Fruit fly (Drosophila melanogaster) whole organism, adult: ENCODE measurements around the gene CG32191.
A peak's percentile ranks its signal among the peaks of the same experiment; 100 is the strongest.

Experiments
- CG11617 ChIP-seq: fragments of 200-800 bp; sonication (Bioruptor generic); optimal IDR thresholded peaks from 2 replicates; lab custom pipeline; 2017; ENCODE audit warnings: mild to moderate bottlenecking, missing biosample characterization, missing genetic modification reagents, missing genetic modification characterization
- CG12768 ChIP-seq: fragments of 200-800 bp; sonication (Bioruptor generic); optimal IDR thresholded peaks from 2 replicates; lab custom pipeline; 2017; ENCODE audit warnings: missing biosample characterization, missing genetic modification characterization, mild to moderate bottlenecking, moderate library complexity, missing genetic modification reagents
- CG14711 ChIP-seq: fragments of 200-800 bp; sonication (Bioruptor generic); optimal IDR thresholded peaks from 2 replicates; lab custom pipeline; 2018; ENCODE audit warnings: missing biosample characterization, mild to moderate bottlenecking, missing genetic modification characterization, moderate library complexity
- CG1620 ChIP-seq: fragments of 200-800 bp; sonication (Bioruptor generic); optimal IDR thresholded peaks from 2 replicates; lab custom pipeline; 2016; ENCODE audit warnings: missing biosample characterization, missing genetic modification characterization
- CG33017 ChIP-seq: fragments of 200-800 bp; sonication (Bioruptor generic); optimal IDR thresholded peaks from 2 replicates; lab custom pipeline; 2018; ENCODE audit warnings: missing biosample characterization, mild to moderate bottlenecking, missing genetic modification characterization, moderate library complexity
- CG5204 ChIP-seq: fragments of 200-800 bp; sonication (Bioruptor generic); optimal IDR thresholded peaks from 2 replicates; lab custom pipeline; 2016; ENCODE audit warnings: missing biosample characterization, missing genetic modification characterization
- CG7045 ChIP-seq: fragments of 200-800 bp; sonication (Bioruptor generic); optimal IDR thresholded peaks from 2 replicates; lab custom pipeline; 2017; ENCODE audit warnings: missing biosample characterization, mild to moderate bottlenecking, missing genetic modification characterization
- CG7101 ChIP-seq: fragments of 200-800 bp; sonication (Bioruptor generic); optimal IDR thresholded peaks from 2 replicates; lab custom pipeline; 2018; ENCODE audit warnings: missing biosample characterization, mild to moderate bottlenecking, missing genetic modification characterization, moderate library complexity
- Clk ChIP-seq: fragments of 200-800 bp; sonication (Bioruptor generic); optimal IDR thresholded peaks from 2 replicates; lab custom pipeline; 2017; ENCODE audit warnings: missing biosample characterization, missing genetic modification characterization
- Crg-1 ChIP-seq: fragments of 200-800 bp; sonication (Bioruptor generic); optimal IDR thresholded peaks from 2 replicates; lab custom pipeline; 2016; ENCODE audit warnings: missing biosample characterization, missing genetic modification characterization
- Hr96 ChIP-seq: fragments of 200-800 bp; sonication (Bioruptor generic); optimal IDR thresholded peaks from 2 replicates; lab custom pipeline; 2016; ENCODE audit warnings: missing biosample characterization, missing genetic modification characterization
- Mnt ChIP-seq: fragments of 200-800 bp; sonication (Bioruptor generic); optimal IDR thresholded peaks from 2 replicates; lab custom pipeline; 2016; ENCODE audit warnings: missing biosample characterization, mild to moderate bottlenecking, missing genetic modification characterization
- bab1 ChIP-seq: fragments of 200-800 bp; sonication (Bioruptor generic); optimal IDR thresholded peaks from 3 replicates; lab custom pipeline; 2019; ENCODE audit warnings: missing biosample characterization, mild to moderate bottlenecking, missing genetic modification characterization, moderate library complexity
- cic ChIP-seq: fragments of 200-800 bp; sonication (Bioruptor generic); optimal IDR thresholded peaks from 2 replicates; lab custom pipeline; 2017; ENCODE audit warnings: missing biosample characterization, mild to moderate bottlenecking, missing genetic modification characterization, moderate library complexity
- cnc ChIP-seq, 2 experiments: fragments of >200 bp; optimal IDR thresholded peaks; 2 replicates each; lab custom pipeline; 2017
- kay ChIP-seq: fragments of 200-800 bp; sonication (Bioruptor generic); peaks from one replicate; lab custom pipeline; 2016; ENCODE audit warnings: missing biosample characterization, missing genetic modification characterization, borderline replicate concordance
- ovo ChIP-seq: fragments of 200-800 bp; sonication (Bioruptor generic); optimal IDR thresholded peaks from 2 replicates; lab custom pipeline; 2016; ENCODE audit warnings: missing biosample characterization, missing genetic modification characterization
- pad ChIP-seq: fragments of 200-800 bp; sonication (Bioruptor generic); optimal IDR thresholded peaks from 3 replicates; lab custom pipeline; 2017; ENCODE audit warnings: missing biosample characterization, missing genetic modification characterization, mild to moderate bottlenecking, moderate library complexity, missing genetic modification reagents
- tj ChIP-seq: fragments of 200-800 bp; sonication (Bioruptor generic); optimal IDR thresholded peaks from 3 replicates; lab custom pipeline; 2017; ENCODE audit warnings: missing biosample characterization, mild to moderate bottlenecking, missing genetic modification characterization, moderate library complexity
- toe ChIP-seq: fragments of 200-800 bp; sonication (Bioruptor generic); optimal IDR thresholded peaks from 2 replicates; lab custom pipeline; 2016; ENCODE audit warnings: missing biosample characterization, missing genetic modification characterization

Gene CG32191

dm6 chr3L:17817821-17818220 is 8.9 kb upstream of the CG32191 start, which contains the start of gene Ir75a:
Ir75a (minus strand) TSS chr3L:17817921.
- no peak for TF ChIP-seq bab1
- no peak for TF ChIP-seq tj (GFP tag; lab: Kevin White, UChicago)
- TF ChIP-seq Hr96 (GFP tag; lab: Kevin White, UChicago): no peak

dm6 chr3L:17814036-17814435 is 5.1 kb upstream of the CG32191 start, which contains the start of gene Cln3:
Cln3 (minus strand) TSS chr3L:17814119.
- TF ChIP-seq CG33017 (peak; percentile 79), CG7045 (GFP tag; lab: Kevin White, UChicago) (peak; percentile 72), pad (GFP tag; lab: Kevin White, UChicago) (peak; percentile 41), Hr96 (GFP tag; lab: Kevin White, UChicago) (peak; percentile 32), kay (peak; percentile 6), CG12768 (GFP tag; lab: Kevin White, UChicago) (peak; percentile 74), cic (GFP tag; lab: Kevin White, UChicago) (peak; percentile 82), cnc (optimal IDR thresholded peaks at IDR 0.05; lab: Kevin White, UChicago) (no peak), ovo (GFP tag; lab: Kevin White, UChicago) (no peak), CG7101 (tag; lab: Kevin White, UChicago) (peak; percentile 32), CG11617 (GFP tag; lab: Kevin White, UChicago) (peak; percentile 6), CG14711 (tag; lab: Kevin White, UChicago) (no peak), Clk (GFP tag; lab: Kevin White, UChicago) (no peak), CG1620 (GFP tag; lab: Kevin White, UChicago) (no peak), tj (GFP tag; lab: Kevin White, UChicago) (peak; percentile 21), CG5204 (GFP tag; lab: Kevin White, UChicago) (peak; percentile 48), toe (GFP tag; lab: Kevin White, UChicago) (peak; percentile 37), bab1 (no peak), Mnt (GFP tag; lab: Kevin White, UChicago) (peak; percentile 8), Crg-1 (GFP tag; lab: Kevin White, UChicago) (no peak)

dm6 chr3L:17806357-17807025 is 2.5 kb downstream of the CG32191 start, which contains the start of gene CG32187:
CG32187 (minus strand) TSS chr3L:17806365.
- TF ChIP-seq Crg-1 (GFP tag; lab: Kevin White, UChicago) (no peak), CG5204 (GFP tag; lab: Kevin White, UChicago) (no peak), CG33017 (no peak), CG14711 (tag; lab: Kevin White, UChicago) (no peak), CG1620 (GFP tag; lab: Kevin White, UChicago) (no peak), toe (GFP tag; lab: Kevin White, UChicago) (no peak), CG11617 (GFP tag; lab: Kevin White, UChicago) (no peak), CG7101 (tag; lab: Kevin White, UChicago) (no peak), ovo (GFP tag; lab: Kevin White, UChicago) (no peak)

dm6 chr3L:17804511-17804910 is 4.4 kb downstream of the CG32191 start, which contains the start of gene ais:
ais (minus strand) TSS chr3L:17804715.
- TF ChIP-seq CG11617 (GFP tag; lab: Kevin White, UChicago) (peak; percentile 20), CG5204 (GFP tag; lab: Kevin White, UChicago) (peak; percentile 32), toe (GFP tag; lab: Kevin White, UChicago) (peak; percentile 40), Mnt (GFP tag; lab: Kevin White, UChicago) (peak; percentile 98), CG7101 (tag; lab: Kevin White, UChicago) (peak; percentile 55), Clk (GFP tag; lab: Kevin White, UChicago) (no peak), tj (GFP tag; lab: Kevin White, UChicago) (no peak)

- TF ChIP-seq CG1620 (GFP tag; lab: Kevin White, UChicago) (peak; percentile 70), Hr96 (GFP tag; lab: Kevin White, UChicago) (peak; percentile 64), CG33017 (no peak), Crg-1 (GFP tag; lab: Kevin White, UChicago) (peak; percentile 67), pad (GFP tag; lab: Kevin White, UChicago) (peak; percentile 50), CG7101 (tag; lab: Kevin White, UChicago) (peak; percentile 41), Mnt (GFP tag; lab: Kevin White, UChicago) (peak; percentile 18), CG7045 (GFP tag; lab: Kevin White, UChicago) (no peak), CG11617 (GFP tag; lab: Kevin White, UChicago) (no peak), cnc (optimal IDR thresholded peaks at IDR 0.05; lab: Kevin White, UChicago) (no peak), CG14711 (tag; lab: Kevin White, UChicago) (peak; percentile 45), tj (GFP tag; lab: Kevin White, UChicago) (no peak), Clk (GFP tag; lab: Kevin White, UChicago) (no peak), toe (GFP tag; lab: Kevin White, UChicago) (peak; percentile 40), CG5204 (GFP tag; lab: Kevin White, UChicago) (peak; percentile 42), CG12768 (GFP tag; lab: Kevin White, UChicago) (no peak), ovo (GFP tag; lab: Kevin White, UChicago) (peak; percentile 50), cic (GFP tag; lab: Kevin White, UChicago) (no peak), bab1 (peak; percentile 78), kay (no peak)
These were observed 6.8 kb downstream of the CG32191 start, which contains the start of gene NUCB1 for dm6 chr3L:17802107-17802506. NUCB1 (minus strand) TSS chr3L:17802279.

- TF ChIP-seq CG7045 (GFP tag; lab: Kevin White, UChicago) (no peak), Clk (GFP tag; lab: Kevin White, UChicago) (no peak), bab1 (no peak), CG1620 (GFP tag; lab: Kevin White, UChicago) (no peak), CG33017 (no peak), cic (GFP tag; lab: Kevin White, UChicago) (no peak), CG12768 (GFP tag; lab: Kevin White, UChicago) (no peak), CG5204 (GFP tag; lab: Kevin White, UChicago) (no peak)
These were observed 11.5 kb downstream of the CG32191 start, which contains the start of gene CG42816 for dm6 chr3L:17797494-17797893. CG42816 (minus strand) TSS chr3L:17797594.
